Fruit fly (Drosophila melanogaster) whole organism, prepupa: ENCODE data around the gene Mgat4a.

ENCODE experiments used
- Blimp-1 ChIP-seq: fragments of 200-800 bp; sonication (Bioruptor generic); optimal IDR thresholded peaks from 3 replicates; lab custom pipeline; 2017; ENCODE audit warnings: missing biosample characterization, missing genetic modification characterization, mild to moderate bottlenecking, moderate library complexity, missing genetic modification reagents
- CG10631 ChIP-seq: fragments of 200-800 bp; sonication (Bioruptor generic); optimal IDR thresholded peaks from 2 replicates; lab custom pipeline; 2016; ENCODE audit warnings: missing biosample characterization, missing genetic modification characterization
- CG10669 ChIP-seq: fragments of 200-800 bp; sonication (Bioruptor generic); optimal IDR thresholded peaks from 3 replicates; lab custom pipeline; 2018; ENCODE audit warnings: missing biosample characterization, mild to moderate bottlenecking, missing genetic modification characterization, moderate library complexity
- CG11294 ChIP-seq: fragments of 200-800 bp; sonication (Bioruptor generic); IDR thresholded peaks from 2 replicates; pipeline ENCODE4 v1.3.6; 2022; ENCODE audit warnings: missing biosample characterization, missing genetic modification characterization
- CG11902 ChIP-seq: fragments of 200-800 bp; sonication (Bioruptor generic); optimal IDR thresholded peaks from 3 replicates; lab custom pipeline; 2016; ENCODE audit warnings: missing biosample characterization, missing genetic modification characterization
- CG15336 ChIP-seq: fragments of 200-800 bp; sonication (Bioruptor generic); IDR thresholded peaks from 2 replicates; pipeline ENCODE4 v1.3.6; 2022; ENCODE audit warnings: missing biosample characterization, missing genetic modification characterization
- CG1621 ChIP-seq: fragments of 200-800 bp; sonication (Bioruptor generic); optimal IDR thresholded peaks from 3 replicates; lab custom pipeline; 2018; ENCODE audit warnings: missing biosample characterization, mild to moderate bottlenecking, missing genetic modification characterization
- CG3032 ChIP-seq: fragments of 200-800 bp; optimal IDR thresholded peaks from 2 replicates; lab custom pipeline; 2019; ENCODE audit warnings: missing biosample characterization, mild to moderate bottlenecking, missing genetic modification characterization, moderate library complexity
- CG32006 ChIP-seq: fragments of 200-800 bp; sonication (Bioruptor generic); optimal IDR thresholded peaks from 3 replicates; lab custom pipeline; 2017; ENCODE audit warnings: missing biosample characterization, mild to moderate bottlenecking, missing genetic modification characterization
- CG34406 ChIP-seq: fragments of 200-800 bp; sonication (Bioruptor generic); optimal IDR thresholded peaks from 3 replicates; lab custom pipeline; 2016; ENCODE audit warnings: missing biosample characterization, missing genetic modification characterization
- CG3919 ChIP-seq: fragments of 200-800 bp; sonication (Bioruptor generic); optimal IDR thresholded peaks from 3 replicates; lab custom pipeline; 2016; ENCODE audit warnings: missing biosample characterization, missing genetic modification characterization
- CG4318 ChIP-seq: fragments of 200-800 bp; sonication (Bioruptor generic); optimal IDR thresholded peaks from 3 replicates; lab custom pipeline; 2017; ENCODE audit warnings: missing biosample characterization, mild to moderate bottlenecking, missing genetic modification characterization
- CG6163 ChIP-seq: fragments of 200-800 bp; sonication (Bioruptor generic); IDR thresholded peaks from 3 replicates; pipeline ENCODE4 v1.3.6; 2022; ENCODE audit warnings: missing biosample characterization, missing genetic modification characterization
- CG6792 ChIP-seq: fragments of 200-800 bp; sonication (Bioruptor generic); optimal IDR thresholded peaks from 3 replicates; lab custom pipeline; 2016; ENCODE audit warnings: missing biosample characterization, missing genetic modification characterization
- CG6808 ChIP-seq: fragments of 200-800 bp; sonication (Bioruptor generic); optimal IDR thresholded peaks from 3 replicates; lab custom pipeline; 2017; ENCODE audit warnings: missing biosample characterization, missing genetic modification characterization, mild to moderate bottlenecking, moderate library complexity, missing genetic modification reagents
- CG6854 ChIP-seq: fragments of 200-800 bp; sonication (Bioruptor generic); optimal IDR thresholded peaks from 2 replicates; lab custom pipeline; 2017; ENCODE audit warnings: missing biosample characterization, mild to moderate bottlenecking, missing genetic modification characterization
- CG7368 ChIP-seq: fragments of 200-800 bp; sonication (Bioruptor generic); optimal IDR thresholded peaks from 3 replicates; lab custom pipeline; 2016; ENCODE audit warnings: missing biosample characterization, missing genetic modification characterization
- CG8119 ChIP-seq: fragments of 200-800 bp; sonication (Bioruptor generic); IDR thresholded peaks from 3 replicates; pipeline ENCODE4 v1.3.6; 2022; ENCODE audit warnings: missing biosample characterization, missing genetic modification characterization
- CG8319 ChIP-seq: fragments of 200-800 bp; sonication (Bioruptor generic); optimal IDR thresholded peaks from 3 replicates; lab custom pipeline; 2016; ENCODE audit warnings: missing biosample characterization, missing genetic modification characterization
- CG8632 ChIP-seq: fragments of 200-800 bp; sonication (Bioruptor generic); optimal IDR thresholded peaks from 3 replicates; lab custom pipeline; 2016; ENCODE audit warnings: missing biosample characterization, missing genetic modification characterization
- CG9139 ChIP-seq: fragments of 200-800 bp; sonication (Bioruptor generic); optimal IDR thresholded peaks from 3 replicates; lab custom pipeline; 2017; ENCODE audit warnings: missing biosample characterization, mild to moderate bottlenecking, missing genetic modification characterization
- Eip78C ChIP-seq: fragments of 200-800 bp; sonication (Bioruptor generic); peaks from one replicate; lab custom pipeline; 2016; ENCODE audit warnings: missing biosample characterization, missing genetic modification characterization
- Eip93F ChIP-seq: fragments of 200-800 bp; sonication (Bioruptor generic); optimal IDR thresholded peaks from 2 replicates; lab custom pipeline; 2016; ENCODE audit warnings: missing biosample characterization, mild to moderate bottlenecking, missing genetic modification characterization
- Ets21C ChIP-seq: fragments of 200-800 bp; sonication (Bioruptor generic); optimal IDR thresholded peaks from 3 replicates; lab custom pipeline; 2016; ENCODE audit warnings: missing biosample characterization, missing genetic modification characterization
- Gug ChIP-seq: fragments of 200-800 bp; sonication (Bioruptor generic); IDR thresholded peaks from 2 replicates; pipeline ENCODE4 v1.3.6; 2022; ENCODE audit warnings: missing biosample characterization, missing genetic modification characterization
- Hr38 ChIP-seq: sonication (Bioruptor generic); optimal IDR thresholded peaks from 2 replicates; lab custom pipeline; 2016; ENCODE audit warnings: missing biosample characterization, missing genetic modification characterization
- Hr39 ChIP-seq: fragments of 200-800 bp; sonication (Bioruptor generic); optimal IDR thresholded peaks from 2 replicates; lab custom pipeline; 2016; ENCODE audit warnings: missing biosample characterization, missing genetic modification characterization
- Hr4 ChIP-seq: fragments of 200-800 bp; sonication (Bioruptor generic); optimal IDR thresholded peaks from 3 replicates; lab custom pipeline; 2016; ENCODE audit warnings: missing biosample characterization, missing genetic modification characterization
- Lpt ChIP-seq: fragments of 200-800 bp; sonication (Bioruptor generic); optimal IDR thresholded peaks from 3 replicates; lab custom pipeline; 2016; ENCODE audit warnings: missing biosample characterization, missing genetic modification characterization
- OdsH ChIP-seq: fragments of 200-800 bp; sonication (Bioruptor generic); optimal IDR thresholded peaks from 3 replicates; lab custom pipeline; 2016; ENCODE audit warnings: missing biosample characterization, missing genetic modification characterization
- Smox ChIP-seq: fragments of 200-800 bp; sonication (Bioruptor generic); optimal IDR thresholded peaks from 3 replicates; lab custom pipeline; 2016; ENCODE audit warnings: missing biosample characterization, missing genetic modification characterization
- Sox102F ChIP-seq: fragments of 200-800 bp; sonication (Bioruptor generic); optimal IDR thresholded peaks from 2 replicates; lab custom pipeline; 2016; ENCODE audit warnings: missing biosample characterization, mild to moderate bottlenecking, missing genetic modification characterization
- Sox14 ChIP-seq: fragments of 200-800 bp; sonication (Bioruptor generic); optimal IDR thresholded peaks from 3 replicates; lab custom pipeline; 2016; ENCODE audit warnings: missing biosample characterization, missing genetic modification characterization
- Sox15 ChIP-seq: fragments of 200-800 bp; sonication (Bioruptor generic); optimal IDR thresholded peaks from 3 replicates; lab custom pipeline; 2016; ENCODE audit warnings: missing biosample characterization, missing genetic modification characterization
- achi ChIP-seq: fragments of 200-800 bp; sonication (Bioruptor generic); optimal IDR thresholded peaks from 3 replicates; lab custom pipeline; 2016; ENCODE audit warnings: missing biosample characterization, missing genetic modification characterization
- acj6 ChIP-seq: fragments of 200-800 bp; sonication (Bioruptor generic); optimal IDR thresholded peaks from 3 replicates; lab custom pipeline; 2016; ENCODE audit warnings: missing biosample characterization, missing genetic modification characterization
- cyc ChIP-seq: fragments of 200-800 bp; sonication (Bioruptor generic); optimal IDR thresholded peaks from 3 replicates; lab custom pipeline; 2016; ENCODE audit warnings: missing biosample characterization, missing genetic modification characterization
- dac ChIP-seq: fragments of 200-800 bp; sonication (Bioruptor generic); optimal IDR thresholded peaks from 2 replicates; lab custom pipeline; 2017; ENCODE audit warnings: missing biosample characterization, mild to moderate bottlenecking, missing genetic modification characterization
- dsx ChIP-seq: fragments of 200-800 bp; optimal IDR thresholded peaks from 3 replicates; lab custom pipeline; 2019; ENCODE audit warnings: missing biosample characterization, mild to moderate bottlenecking, missing genetic modification characterization, moderate library complexity; ENCODE audit not compliant: poor library complexity, severe bottlenecking
- eg ChIP-seq: fragments of 200-800 bp; sonication (Bioruptor generic); IDR thresholded peaks from 3 replicates; pipeline ENCODE4 v1.3.6; 2022; ENCODE audit warnings: missing biosample characterization, missing genetic modification characterization
- esn ChIP-seq: fragments of 200-800 bp; sonication (Bioruptor generic); optimal IDR thresholded peaks from 2 replicates; lab custom pipeline; 2016; ENCODE audit warnings: missing biosample characterization, mild to moderate bottlenecking, missing genetic modification characterization, moderate library complexity
- fd85E ChIP-seq: fragments of 200-800 bp; sonication (Bioruptor generic); optimal IDR thresholded peaks from 3 replicates; lab custom pipeline; 2016; ENCODE audit warnings: missing biosample characterization, missing genetic modification characterization
- fkh ChIP-seq: fragments of 200-800 bp; sonication (Bioruptor generic); optimal IDR thresholded peaks from 3 replicates; lab custom pipeline; 2017; ENCODE audit warnings: missing biosample characterization, mild to moderate bottlenecking, missing genetic modification characterization, moderate library complexity
- lz ChIP-seq: fragments of 200-800 bp; sonication (Bioruptor generic); optimal IDR thresholded peaks from 3 replicates; lab custom pipeline; 2016; ENCODE audit warnings: missing biosample characterization, missing genetic modification characterization
- net ChIP-seq: fragments of 200-800 bp; sonication (Bioruptor generic); optimal IDR thresholded peaks from 3 replicates; lab custom pipeline; 2016; ENCODE audit warnings: missing biosample characterization, missing genetic modification characterization
- pdm3 ChIP-seq: fragments of 200-800 bp; sonication (Bioruptor generic); optimal IDR thresholded peaks from 3 replicates; lab custom pipeline; 2016; ENCODE audit warnings: missing biosample characterization, missing genetic modification characterization
- salr ChIP-seq, 2 experiments: fragments of 200-800 bp; sonication (Bioruptor generic); optimal IDR thresholded peaks; 3 replicates each; lab custom pipeline; 2016 to 2018; ENCODE audit warnings: missing biosample characterization in 2 of 2, missing genetic modification characterization in 2 of 2, mild to moderate bottlenecking in 1 of 2
- spab ChIP-seq: fragments of 200-800 bp; sonication (Bioruptor generic); optimal IDR thresholded peaks from 2 replicates; lab custom pipeline; 2017; ENCODE audit warnings: missing biosample characterization, mild to moderate bottlenecking, missing genetic modification characterization, missing genetic modification reagents
- ss ChIP-seq, 2 experiments: fragments of 200-800 bp; sonication (Bioruptor generic); optimal IDR thresholded peaks; 2 replicates in 1 of 2; 3 replicates in 1 of 2; lab custom pipeline; 2017 to 2018; ENCODE audit warnings: mild to moderate bottlenecking in 2 of 2, missing biosample characterization in 2 of 2, missing genetic modification characterization in 2 of 2, moderate library complexity in 1 of 2
- svp ChIP-seq: fragments of 200-800 bp; sonication (Bioruptor generic); peaks from one replicate; lab custom pipeline; 2016; ENCODE audit warnings: missing biosample characterization, missing genetic modification characterization
- topi ChIP-seq: fragments of 200-800 bp; sonication (Bioruptor generic); optimal IDR thresholded peaks from 3 replicates; lab custom pipeline; 2016; ENCODE audit warnings: missing biosample characterization, missing genetic modification characterization

The Mgat4a gene

DNA sequence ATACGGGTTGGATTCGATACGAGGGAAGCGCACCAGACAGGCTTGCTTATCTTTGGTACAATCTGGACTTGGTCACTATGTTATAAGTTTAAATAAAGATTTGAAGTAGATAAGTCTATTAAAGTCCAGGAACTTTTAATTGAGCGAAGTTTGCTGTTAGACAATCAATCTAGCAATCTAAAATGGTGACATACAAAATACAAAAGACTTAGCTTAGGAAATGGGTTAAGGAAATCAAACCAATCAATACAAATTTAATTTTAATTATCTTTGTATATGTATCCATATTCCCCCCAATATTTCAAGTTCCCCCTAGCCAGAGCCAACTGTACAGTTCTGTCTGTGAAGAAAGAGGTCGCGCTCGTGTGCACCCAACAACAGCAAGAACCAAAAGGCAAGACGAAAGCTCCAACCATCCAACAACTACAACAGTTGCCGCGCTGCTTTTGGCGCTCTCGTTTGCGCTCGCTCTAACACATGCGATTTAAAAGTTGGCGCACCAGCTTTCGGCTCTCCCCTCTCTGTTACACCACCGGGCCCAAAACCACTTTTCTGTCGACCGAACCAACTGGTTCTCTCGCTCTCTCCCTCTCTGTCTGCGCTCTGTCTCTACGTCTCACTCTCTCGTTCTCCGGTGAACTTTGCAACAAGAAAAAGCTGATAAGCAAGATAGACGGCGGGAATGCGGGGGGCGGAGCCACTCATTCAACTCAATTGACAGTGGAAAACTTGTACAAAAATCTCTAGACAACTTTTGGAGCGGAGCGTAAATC, 5.7 kb upstream of the Mgat4a start:
- TF ChIP-seq Sox14 (GFP tag; lab: Kevin White, UChicago), result peak; percentile 86
- peak; percentile 59 for TF ChIP-seq CG7368
- TF ChIP-seq topi (GFP tag; lab: Kevin White, UChicago), result peak; percentile 87
- peak; percentile 52 to 91 for TF ChIP-seq salr (GFP tag; optimal IDR thresholded peaks at IDR 0.05; lab: Kevin White, UChicago)
- TF ChIP-seq CG8319 (GFP tag; lab: Kevin White, UChicago), result peak; percentile 85
- peak; percentile 89 for TF ChIP-seq CG8119
- TF ChIP-seq CG6808 (GFP tag; lab: Kevin White, UChicago), result peak; percentile 84
- TF ChIP-seq Eip93F (GFP tag; lab: Kevin White, UChicago), result no peak
- peak; percentile 86 for TF ChIP-seq CG8632 (GFP tag; lab: Kevin White, UChicago)
- no peak for TF ChIP-seq fkh (GFP tag; lab: Kevin White, UChicago)
- peak; percentile 83 for TF ChIP-seq cyc (GFP tag; lab: Kevin White, UChicago)
- peak; percentile 78 for TF ChIP-seq Gug (GFP tag; lab: Robert Waterston, UW)
- peak; percentile 85 for TF ChIP-seq Ets21C
- TF ChIP-seq dsx (GFP tag; lab: Kevin White, UChicago), result peak; percentile 62
- TF ChIP-seq Hr38 (GFP tag; lab: Kevin White, UChicago), result no peak
- TF ChIP-seq Hr39 (GFP tag; lab: Kevin White, UChicago), result peak; percentile 89
- peak; percentile 53 for TF ChIP-seq Blimp-1 (GFP tag; lab: Kevin White, UChicago)
- peak; percentile 74 to 79 for TF ChIP-seq ss (GFP tag; optimal IDR thresholded peaks at IDR 0.05; lab: Kevin White, UChicago)
- peak; percentile 88 for TF ChIP-seq Smox (GFP tag; lab: Kevin White, UChicago)
- peak; percentile 91 for TF ChIP-seq acj6
- peak; percentile 93 for TF ChIP-seq OdsH
- TF ChIP-seq CG10669 (GFP tag; lab: Kevin White, UChicago), result peak; percentile 85
- TF ChIP-seq lz, result peak; percentile 88
- TF ChIP-seq Hr4 (GFP tag; lab: Kevin White, UChicago), result peak; percentile 95
- TF ChIP-seq CG3032 (tag; lab: Kevin White, UChicago), result peak; percentile 88
- TF ChIP-seq esn (GFP tag; lab: Kevin White, UChicago), result peak; percentile 91
- peak; percentile 92 for TF ChIP-seq CG4318 (GFP tag; lab: Kevin White, UChicago)
- peak; percentile 65 for TF ChIP-seq CG1621 (tag; lab: Kevin White, UChicago)
- peak; percentile 89 for TF ChIP-seq CG15336 (GFP tag; lab: Robert Waterston, UW)
- TF ChIP-seq CG6792, result peak; percentile 88
- peak; percentile 81 for TF ChIP-seq CG6163 (GFP tag; lab: Robert Waterston, UW)
- TF ChIP-seq fd85E, result peak; percentile 54
- TF ChIP-seq pdm3 (GFP tag; lab: Kevin White, UChicago), result peak; percentile 89
- TF ChIP-seq CG10631, result peak; percentile 88
- peak; percentile 72 for TF ChIP-seq Lpt (GFP tag; lab: Kevin White, UChicago)
- TF ChIP-seq CG11294 (GFP tag; lab: Robert Waterston, UW), result peak; percentile 85
- TF ChIP-seq Sox102F (GFP tag; lab: Kevin White, UChicago), result peak; percentile 56
- peak; percentile 88 for TF ChIP-seq CG3919 (GFP tag; lab: Kevin White, UChicago)
- TF ChIP-seq dac (GFP tag; lab: Kevin White, UChicago), result peak; percentile 82
- TF ChIP-seq Sox15 (GFP tag; lab: Kevin White, UChicago), result peak; percentile 87
- peak; percentile 97 for TF ChIP-seq CG32006 (GFP tag; lab: Kevin White, UChicago)
- TF ChIP-seq Eip78C (GFP tag; lab: Kevin White, UChicago), result peak; percentile 98
- TF ChIP-seq CG34406 (GFP tag; lab: Kevin White, UChicago), result peak; percentile 81
- no peak for TF ChIP-seq CG9139 (GFP tag; lab: Kevin White, UChicago)
- TF ChIP-seq svp (GFP tag; lab: Kevin White, UChicago), result peak; percentile 99
- peak; percentile 76 for TF ChIP-seq CG6854
- TF ChIP-seq net, result peak; percentile 84
- peak; percentile 87 for TF ChIP-seq CG11902 (GFP tag; lab: Kevin White, UChicago)
- peak; percentile 85 for TF ChIP-seq eg (GFP tag; lab: Robert Waterston, UW)
- TF ChIP-seq spab (GFP tag; lab: Kevin White, UChicago), result peak; percentile 79
- TF ChIP-seq achi (GFP tag; lab: Kevin White, UChicago), result peak; percentile 90
